Fruit fly (Drosophila melanogaster) whole organism, larva: ENCODE results near the gene SKIP.

ENCODE experiments used
- noc ChIP-seq: fragments of 200-800 bp; sonication (Bioruptor generic); optimal IDR thresholded peaks from 3 replicates; lab custom pipeline; 2019; ENCODE audit warnings: missing biosample characterization, mild to moderate bottlenecking, missing genetic modification characterization, moderate library complexity

SKIP gene

dm6 chr3R:22139113-22139512 is 5.5 kb downstream of the SKIP start:
- no peak for TF ChIP-seq noc (tag; lab: Kevin White, UChicago)

- no peak for TF ChIP-seq noc (tag; lab: Kevin White, UChicago)
Measured at dm6 chr3R:22139916-22140455, 6.4 kb downstream of the SKIP start.

- TF ChIP-seq noc (tag; lab: Kevin White, UChicago): no peak
Measured at dm6 chr3R:22141332-22141731, 7.7 kb downstream of the SKIP start.

dm6 chr3R:22142495-22142894 is 8.9 kb downstream of the SKIP start:
- TF ChIP-seq noc (tag; lab: Kevin White, UChicago): no peak

- TF ChIP-seq noc (tag; lab: Kevin White, UChicago): no peak
Measured at dm6 chr3R:22145425-22146411, 12.1 kb downstream of the SKIP start.

dm6 chr3R:22146549-22146948 is 12.9 kb downstream of the SKIP start:
- no peak for TF ChIP-seq noc (tag; lab: Kevin White, UChicago)

dm6 chr3R:22147426-22147825 is 13.8 kb downstream of the SKIP start:
- no peak for TF ChIP-seq noc (tag; lab: Kevin White, UChicago)

dm6 chr3R:22148274-22148673 is 14.6 kb downstream of the SKIP start:
- no peak for TF ChIP-seq noc (tag; lab: Kevin White, UChicago)

dm6 chr3R:22149923-22150322 is 16.3 kb downstream of the SKIP start:
- no peak for TF ChIP-seq noc (tag; lab: Kevin White, UChicago)

- TF ChIP-seq noc (tag; lab: Kevin White, UChicago): no peak
Measured at dm6 chr3R:22150433-22150832, 16.8 kb downstream of the SKIP start.

- no peak for TF ChIP-seq noc (tag; lab: Kevin White, UChicago)
Measured at dm6 chr3R:22152424-22152823, 18.8 kb downstream of the SKIP start.

dm6 chr3R:22153693-22154092 is 20.1 kb downstream of the SKIP start:
- no peak for TF ChIP-seq noc (tag; lab: Kevin White, UChicago)

dm6 chr3R:22158243-22158642 is 24.6 kb downstream of the SKIP start:
- no peak for TF ChIP-seq noc (tag; lab: Kevin White, UChicago)

dm6 chr3R:22158699-22159098 is 25.1 kb downstream of the SKIP start:
- TF ChIP-seq noc (tag; lab: Kevin White, UChicago): no peak

dm6 chr3R:22161613-22162409 is 28.2 kb downstream of the SKIP start:
- no peak for TF ChIP-seq noc (tag; lab: Kevin White, UChicago)

dm6 chr3R:22163258-22163805 is 29.7 kb downstream of the SKIP start:
- no peak for TF ChIP-seq noc (tag; lab: Kevin White, UChicago)
